Worm (Caenorhabditis elegans): ENCODE measurements around the gene srbc-37.

- TF ChIP-seq W03F9.2 (tag; optimal IDR thresholded peaks at IDR 0.05): no peak
- TF ChIP-seq him-1 (tag; optimal IDR thresholded peaks at IDR 0.05): no peak
- no peak for TF ChIP-seq dao-5 (tag; optimal IDR thresholded peaks at IDR 0.05)
These were observed 31.0 kb upstream of the srbc-37 start, which contains the start of gene sru-24 for ce11 chrV:671342-671741.

Data from whole organism, L4/young adult.